Fruit fly (Drosophila melanogaster) whole organism, embryonic: ENCODE results near the gene CG12589.

Source experiments
- CG3838 ChIP-seq: fragments of 200-800 bp; sonication (Bioruptor generic); optimal IDR thresholded peaks from 3 replicates; lab custom pipeline; 2016; ENCODE audit warnings: missing biosample characterization, missing genetic modification characterization
- Scr ChIP-seq: fragments of 200-800 bp; sonication (Bioruptor generic); IDR thresholded peaks from 2 replicates; pipeline ENCODE4 v1.3.6; 2022; ENCODE audit warnings: missing biosample characterization, missing genetic modification characterization; ENCODE audit not compliant: partially characterized antibody

dm6 chr3R:5097175-5097574 lies 41.6 kb downstream of the CG12589 start:
- TF ChIP-seq CG3838 (no peak), Scr (no peak)
